Worm (Caenorhabditis elegans) whole organism, mixed stage, embryonic: ENCODE measurements around the gene C09F5.3.

Experiments used
- M03D4.4 ChIP-seq: sonication (generic microtip); optimal IDR thresholded peaks from 2 replicates; lab custom pipeline; 2017; ENCODE audit warnings: mild to moderate bottlenecking, missing genetic modification characterization, missing compliant biosample characterization
- bed-3 ChIP-seq: fragments of 200-800 bp; sonication (Bioruptor generic); optimal IDR thresholded peaks from 3 replicates; lab custom pipeline; 2018; ENCODE audit warnings: mild to moderate bottlenecking, missing genetic modification characterization, moderate library complexity, missing compliant biosample characterization
- blmp-1 ChIP-seq: fragments of 150-350 bp; optimal IDR thresholded peaks from 2 replicates; lab custom pipeline; 2014; ENCODE audit warnings: missing biosample characterization, missing genetic modification characterization
- ceh-39 ChIP-seq: fragments of 150-350 bp; optimal IDR thresholded peaks from 2 replicates; lab custom pipeline; 2014; ENCODE audit warnings: missing biosample characterization, missing genetic modification characterization
- ceh-43 ChIP-seq: fragments of 200-800 bp; sonication (Bioruptor generic); optimal IDR thresholded peaks from 2 replicates; lab custom pipeline; 2018; ENCODE audit warnings: mild to moderate bottlenecking, missing genetic modification characterization, moderate library complexity, missing compliant biosample characterization
- ceh-83 ChIP-seq: fragments of 200-800 bp; sonication (Bioruptor generic); optimal IDR thresholded peaks from 2 replicates; lab custom pipeline; 2018; ENCODE audit warnings: mild to moderate bottlenecking, missing genetic modification characterization, missing compliant biosample characterization
- ces-1 ChIP-seq: fragments of 150-350 bp; optimal IDR thresholded peaks from 2 replicates; lab custom pipeline; 2014; ENCODE audit warnings: missing biosample characterization, missing genetic modification reagents, missing genetic modification characterization
- cnd-1 ChIP-seq: fragments of 200-800 bp; sonication (Bioruptor generic); optimal IDR thresholded peaks from 2 replicates; lab custom pipeline; 2018; ENCODE audit warnings: mild to moderate bottlenecking, missing genetic modification characterization, missing compliant biosample characterization
- drap-1 ChIP-seq: fragments of 200-800 bp; sonication (Bioruptor generic); optimal IDR thresholded peaks from 3 replicates; lab custom pipeline; 2018; ENCODE audit warnings: mild to moderate bottlenecking, missing genetic modification characterization, missing compliant biosample characterization
- elt-1 ChIP-seq: sonication (generic microtip); optimal IDR thresholded peaks from 2 replicates; lab custom pipeline; 2017; ENCODE audit warnings: missing genetic modification characterization, mild to moderate bottlenecking, missing compliant biosample characterization, antibody characterized with exemption, moderate library complexity, borderline replicate concordance; ENCODE audit not compliant: insufficient read depth
- elt-3 ChIP-seq: fragments of 150-350 bp; optimal IDR thresholded peaks from 2 replicates; lab custom pipeline; 2014; ENCODE audit warnings: missing biosample characterization, missing genetic modification characterization
- flh-1 ChIP-seq: fragments of 200-800 bp; sonication (Bioruptor generic); optimal IDR thresholded peaks from 2 replicates; lab custom pipeline; 2018; ENCODE audit warnings: mild to moderate bottlenecking, missing genetic modification characterization, moderate library complexity, missing compliant biosample characterization
- ham-2 ChIP-seq: fragments of 200-800 bp; sonication (Bioruptor generic); optimal IDR thresholded peaks from 2 replicates; lab custom pipeline; 2018; ENCODE audit warnings: mild to moderate bottlenecking, missing genetic modification characterization, missing compliant biosample characterization
- hlh-1 ChIP-seq: fragments of 150-350 bp; optimal IDR thresholded peaks from 2 replicates; lab custom pipeline; 2014; ENCODE audit warnings: missing biosample characterization, missing genetic modification reagents, missing genetic modification characterization
- lin-13 ChIP-seq: fragments of 150-350 bp; optimal IDR thresholded peaks from 2 replicates; lab custom pipeline; 2014; ENCODE audit warnings: missing biosample characterization, missing genetic modification characterization
- mab-5 ChIP-seq: fragments of 150-350 bp; optimal IDR thresholded peaks from 2 replicates; lab custom pipeline; 2014; ENCODE audit warnings: missing biosample characterization, missing genetic modification characterization
- mep-1 ChIP-seq: fragments of 150-350 bp; optimal IDR thresholded peaks from 2 replicates; lab custom pipeline; 2017; ENCODE audit warnings: missing biosample characterization, missing genetic modification reagents, missing genetic modification characterization, inconsistent platforms
- mls-2 ChIP-seq: sonication (generic microtip); optimal IDR thresholded peaks from 2 replicates; lab custom pipeline; 2016; ENCODE audit warnings: mild to moderate bottlenecking, missing genetic modification characterization, moderate library complexity, missing compliant biosample characterization
- nhr-12 ChIP-seq: fragments of 150-350 bp; optimal IDR thresholded peaks from 2 replicates; lab custom pipeline; 2014; ENCODE audit warnings: missing biosample characterization, missing genetic modification characterization
- nhr-2 ChIP-seq: fragments of 150-350 bp; optimal IDR thresholded peaks from 2 replicates; lab custom pipeline; 2014; ENCODE audit warnings: missing biosample characterization, missing genetic modification characterization
- nhr-237 ChIP-seq: fragments of 150-350 bp; optimal IDR thresholded peaks from 2 replicates; lab custom pipeline; 2014; ENCODE audit warnings: missing biosample characterization, missing genetic modification characterization
- nhr-28 ChIP-seq: fragments of 150-350 bp; optimal IDR thresholded peaks from 2 replicates; lab custom pipeline; 2014; ENCODE audit warnings: missing biosample characterization, missing genetic modification characterization
- nhr-76 ChIP-seq: sonication (generic microtip); optimal IDR thresholded peaks from 2 replicates; lab custom pipeline; 2017; ENCODE audit warnings: missing biosample characterization, missing genetic modification characterization
- pha-4 ChIP-seq: fragments of 150-350 bp; optimal IDR thresholded peaks from 2 replicates; lab custom pipeline; 2018; ENCODE audit warnings: missing biosample characterization, missing genetic modification reagents, missing genetic modification characterization
- sem-2 ChIP-seq: fragments of 200-800 bp; sonication (Bioruptor generic); optimal IDR thresholded peaks from 2 replicates; lab custom pipeline; 2018; ENCODE audit warnings: mild to moderate bottlenecking, missing genetic modification characterization, missing compliant biosample characterization
- snpc-4 ChIP-seq: fragments of 150-350 bp; optimal IDR thresholded peaks from 2 replicates; lab custom pipeline; 2014; ENCODE audit warnings: missing biosample characterization, missing genetic modification characterization
- sptf-1 ChIP-seq: sonication (generic microtip); optimal IDR thresholded peaks from 2 replicates; lab custom pipeline; 2017; ENCODE audit warnings: mild to moderate bottlenecking, missing genetic modification characterization, moderate library complexity, missing compliant biosample characterization
- tbx-8 ChIP-seq: fragments of 200-800 bp; sonication (Bioruptor generic); optimal IDR thresholded peaks from 2 replicates; lab custom pipeline; 2018; ENCODE audit warnings: mild to moderate bottlenecking, missing genetic modification characterization, moderate library complexity, missing compliant biosample characterization
- unc-120 ChIP-seq: sonication (generic microtip); optimal IDR thresholded peaks from 2 replicates; lab custom pipeline; 2017; ENCODE audit warnings: missing genetic modification characterization, missing compliant biosample characterization; ENCODE audit not compliant: poor library complexity, severe bottlenecking
- zip-8 ChIP-seq: fragments of 150-350 bp; optimal IDR thresholded peaks from 2 replicates; lab custom pipeline; 2014; ENCODE audit warnings: missing biosample characterization, missing genetic modification characterization
- ztf-11 ChIP-seq: fragments of 150-350 bp; optimal IDR thresholded peaks from 2 replicates; lab custom pipeline; 2014; ENCODE audit warnings: missing biosample characterization, missing genetic modification characterization

Gene C09F5.3

ce11 chrIII:658357-658756 is 6.7 kb downstream of the C09F5.3 start, which contains the start of gene C09F5.1:
TSS of gene C09F5.1 (plus strand) at chrIII:658709.
- TF ChIP-seq elt-1 (no peak), mab-5 (tag; lab: Kevin White, UChicago) (no peak), ham-2 (no peak), nhr-12 (tag; lab: Kevin White, UChicago) (no peak), hlh-1 (tag; lab: Kevin White, UChicago) (no peak), bed-3 (no peak), flh-1 (GFP tag; lab: Kevin White, UChicago) (no peak), ces-1 (GFP tag; lab: Kevin White, UChicago) (no peak), ceh-83 (GFP tag; lab: Kevin White, UChicago) (no peak), ceh-39 (tag; lab: Kevin White, UChicago) (no peak), tbx-8 (GFP tag; lab: Kevin White, UChicago) (no peak), elt-3 (tag; lab: Kevin White, UChicago) (no peak)
- TF ChIP-seq, all 35 proteins: peak for 0

ce11 chrIII:657241-657640 is 7.8 kb downstream of the C09F5.3 start:
- TF ChIP-seq elt-3 (tag; lab: Kevin White, UChicago) (no peak), nhr-76 (tag; lab: Kevin White, UChicago) (no peak), ces-1 (GFP tag; lab: Kevin White, UChicago) (peak; percentile 54), elt-1 (no peak), mls-2 (peak; percentile 7), sptf-1 (no peak), nhr-12 (tag; lab: Kevin White, UChicago) (no peak), zip-8 (tag; lab: Kevin White, UChicago) (no peak), ceh-43 (GFP tag; lab: Kevin White, UChicago) (no peak), snpc-4 (tag; lab: Kevin White, UChicago) (no peak), blmp-1 (tag; lab: Kevin White, UChicago) (peak; percentile 38)

DNA sequence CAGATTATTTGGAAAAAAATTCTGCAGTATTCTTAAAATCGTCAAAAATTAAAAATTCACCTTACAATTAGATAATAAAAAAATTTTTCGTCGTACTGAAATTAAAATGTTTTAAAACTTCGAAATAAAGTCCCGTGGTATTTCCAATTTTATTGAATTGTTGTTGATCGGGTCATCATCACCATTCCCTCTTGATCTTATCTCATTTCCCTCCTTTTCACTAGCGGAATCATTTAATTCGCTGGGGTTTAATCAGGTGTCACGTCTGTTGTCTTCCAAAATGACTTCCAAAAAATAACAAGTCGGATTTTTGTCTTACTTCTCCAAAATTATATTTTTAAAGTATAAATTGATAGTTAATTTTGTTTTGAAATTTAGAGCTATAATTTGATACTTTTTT is 8.4 kb downstream of the C09F5.3 start:
- TF ChIP-seq elt-3 (tag; lab: Kevin White, UChicago) (no peak), nhr-2 (tag; lab: Kevin White, UChicago) (no peak), lin-13 (no peak), nhr-76 (tag; lab: Kevin White, UChicago) (no peak), ceh-39 (tag; lab: Kevin White, UChicago) (no peak), tbx-8 (GFP tag; lab: Kevin White, UChicago) (no peak), ztf-11 (tag; lab: Kevin White, UChicago) (no peak), zip-8 (tag; lab: Kevin White, UChicago) (no peak), flh-1 (GFP tag; lab: Kevin White, UChicago) (no peak), ceh-43 (GFP tag; lab: Kevin White, UChicago) (no peak), nhr-28 (tag; lab: Kevin White, UChicago) (no peak), ham-2 (no peak), pha-4 (tag; lab: Kevin White, UChicago) (no peak), bed-3 (no peak), drap-1 (GFP tag; lab: Kevin White, UChicago) (no peak), ces-1 (GFP tag; lab: Kevin White, UChicago) (no peak)

- TF ChIP-seq zip-8 (tag; lab: Kevin White, UChicago): no peak
- TF ChIP-seq mab-5 (tag; lab: Kevin White, UChicago): no peak
- peak; percentile 16 for TF ChIP-seq mls-2
- TF ChIP-seq ham-2: peak; percentile 54
These were observed 10.7 kb downstream of the C09F5.3 start for ce11 chrIII:654365-654764.

ce11 chrIII:651587-651986 is 13.5 kb downstream of the C09F5.3 start:
- TF ChIP-seq sem-2 (GFP tag; lab: Kevin White, UChicago) (no peak), M03D4.4 (no peak), nhr-237 (tag; lab: Kevin White, UChicago) (no peak), hlh-1 (tag; lab: Kevin White, UChicago) (no peak), mls-2 (no peak), drap-1 (GFP tag; lab: Kevin White, UChicago) (no peak)
- TF ChIP-seq, all 35 proteins: peak for 0

ce11 chrIII:650539-650938 is 14.5 kb downstream of the C09F5.3 start:
- no peak for TF ChIP-seq ceh-39 (tag; lab: Kevin White, UChicago)
- no peak for TF ChIP-seq cnd-1 (tag; lab: Kevin White, UChicago)
- TF ChIP-seq sptf-1: no peak
- TF ChIP-seq tbx-8 (GFP tag; lab: Kevin White, UChicago): no peak
- no peak for TF ChIP-seq ztf-11 (tag; lab: Kevin White, UChicago)
- TF ChIP-seq elt-3 (tag; lab: Kevin White, UChicago): no peak
- no peak for TF ChIP-seq mep-1
- TF ChIP-seq ham-2: no peak
- TF ChIP-seq unc-120 (tag; lab: Kevin White, UChicago): no peak
- TF ChIP-seq ceh-83 (GFP tag; lab: Kevin White, UChicago): no peak
- no peak for TF ChIP-seq nhr-28 (tag; lab: Kevin White, UChicago)
- no peak for TF ChIP-seq mls-2
